Fruit fly (Drosophila melanogaster) whole organism, adult: ENCODE measurements around the gene aurA.

Experiments used
- CG5204 ChIP-seq: fragments of 200-800 bp; sonication (Bioruptor generic); optimal IDR thresholded peaks from 2 replicates; lab custom pipeline; 2016; ENCODE audit warnings: missing biosample characterization, missing genetic modification characterization
- kay ChIP-seq: fragments of 200-800 bp; sonication (Bioruptor generic); peaks from one replicate; lab custom pipeline; 2016; ENCODE audit warnings: missing biosample characterization, missing genetic modification characterization, borderline replicate concordance

DNA sequence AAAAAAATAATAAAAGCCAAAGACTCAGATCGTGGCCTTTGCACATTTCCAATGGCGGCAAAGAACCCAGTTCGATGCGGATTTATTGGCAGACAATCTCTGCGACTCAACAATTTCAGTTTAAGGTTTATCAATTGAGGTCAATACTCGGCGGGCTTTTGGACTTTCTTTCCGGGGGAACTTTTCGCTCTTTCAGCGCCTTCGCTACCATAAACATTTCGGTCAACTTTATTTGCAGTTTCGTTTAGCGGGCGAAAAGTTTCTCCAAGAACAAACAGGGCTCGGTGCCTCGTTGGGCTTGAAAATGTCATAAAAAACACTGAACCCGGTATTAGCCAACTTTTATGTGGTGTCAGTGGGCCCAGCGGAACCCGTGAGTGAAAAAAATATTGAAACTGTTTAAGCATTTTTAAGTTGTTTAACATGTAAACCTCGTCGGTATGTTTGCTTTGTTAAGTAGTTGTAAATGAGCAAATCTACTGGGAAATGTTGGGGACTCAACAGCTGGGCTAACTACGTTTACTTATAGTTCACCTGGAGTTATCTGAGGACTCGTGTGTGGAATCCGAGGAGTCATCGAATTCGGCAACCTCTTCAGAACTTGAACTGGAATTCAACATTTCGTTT, 28.7 kb downstream of the aurA start:
- no peak for TF ChIP-seq kay (GFP tag; lab: Kevin White, UChicago)
- TF ChIP-seq CG5204 (GFP tag; lab: Kevin White, UChicago): no peak
